Fruit fly (Drosophila melanogaster): Measurements from ENCODE around the gene Cep164.

DNA sequence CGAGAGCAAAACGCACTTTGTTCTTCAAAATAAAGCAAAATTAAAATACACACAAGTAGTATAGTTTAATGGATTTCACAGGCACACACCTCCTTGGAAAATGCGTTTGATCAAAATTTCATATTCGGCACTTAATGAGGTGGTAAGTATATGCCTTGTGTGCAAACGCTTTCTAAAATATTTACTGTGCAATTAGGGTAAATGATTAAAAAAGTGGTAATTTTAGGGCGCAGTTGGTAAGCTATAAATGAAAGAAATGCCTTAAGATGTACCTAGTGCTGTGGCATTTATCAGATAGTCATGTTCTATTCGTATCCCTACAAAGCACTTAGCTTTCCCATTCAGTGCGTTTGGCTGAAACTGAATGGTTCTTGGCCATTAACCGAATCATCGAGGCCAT is 8.6 kb downstream of the Cep164 start, which contains the start of gene Or13a:
- TF ChIP-seq Hr78 (GFP tag; optimal IDR thresholded peaks at IDR 0.05) (no peak), OdsH (GFP tag; optimal IDR thresholded peaks at IDR 0.05) (no peak), Mio (GFP tag; optimal IDR thresholded peaks at IDR 0.05) (no peak), N (GFP tag; optimal IDR thresholded peaks at IDR 0.05) (no peak), psq (GFP tag; optimal IDR thresholded peaks at IDR 0.05) (no peak), Dfd (GFP tag; optimal IDR thresholded peaks at IDR 0.05) (no peak), pan (optimal IDR thresholded peaks at IDR 0.05) (no peak), Rel (GFP tag; optimal IDR thresholded peaks at IDR 0.05) (no peak), Rel (tag; optimal IDR thresholded peaks at IDR 0.05) (no peak), Dif (GFP tag; optimal IDR thresholded peaks at IDR 0.05; ENCODE audit: partially characterized antibody) (no peak), CG9705 (GFP tag; optimal IDR thresholded peaks at IDR 0.05) (no peak), rgr (GFP tag; optimal IDR thresholded peaks at IDR 0.05) (no peak), sv (GFP tag; optimal IDR thresholded peaks at IDR 0.05) (no peak), br (GFP tag; optimal IDR thresholded peaks at IDR 0.05) (no peak), sage (GFP tag; optimal IDR thresholded peaks at IDR 0.05) (no peak)
